Fruit fly (Drosophila melanogaster) Kc167 (cell line): ENCODE measurements around the gene Uba5.

Experiments used
- Myc ChIP-seq: fragments of >200 bp; optimal IDR thresholded peaks from 2 replicates; lab custom pipeline; 2017; ENCODE audit warnings: missing external identifiers
- Sin3A ChIP-seq: fragments of >200 bp; optimal IDR thresholded peaks from 2 replicates; lab custom pipeline; 2018; ENCODE audit warnings: missing external identifiers
- h ChIP-seq: fragments of >200 bp; optimal IDR thresholded peaks from 3 replicates; lab custom pipeline; 2018; ENCODE audit warnings: missing external identifiers
- insv ChIP-seq: fragments of >200 bp; optimal IDR thresholded peaks from 3 replicates; lab custom pipeline; 2018; ENCODE audit warnings: missing external identifiers
- psq ChIP-seq: fragments of >200 bp; optimal IDR thresholded peaks from 2 replicates; lab custom pipeline; 2017; ENCODE audit warnings: missing external identifiers

- TF ChIP-seq Sin3A (lab: Kevin White, UChicago) (no peak), insv (no peak), h (lab: Kevin White, UChicago) (no peak), Myc (lab: Kevin White, UChicago) (no peak), psq (lab: Kevin White, UChicago) (no peak)
Observed at dm6 chrX:11527088-11527635, 43.8 kb downstream of the Uba5 start.
